Worm (Caenorhabditis elegans) whole organism, young adult: ENCODE results near the gene prdx-6.

Experiments used
- C06A6.2 ChIP-seq: fragments of 200-800 bp; sonication (Bioruptor generic); conservative IDR thresholded peaks from 2 replicates; pipeline ENCODE4 v1.3.6; 2022; ENCODE audit warnings: missing genetic modification characterization, missing compliant biosample characterization
- F37B4.10 ChIP-seq: fragments of 200-800 bp; sonication (Bioruptor generic); IDR thresholded peaks from 2 replicates; pipeline ENCODE4 v1.3.6; 2022; ENCODE audit warnings: missing genetic modification characterization, missing compliant biosample characterization
- F49E8.2 ChIP-seq: sonication (generic microtip); optimal IDR thresholded peaks from 3 replicates; lab custom pipeline; 2017; ENCODE audit warnings: missing genetic modification characterization, mild to moderate bottlenecking, missing compliant biosample characterization, antibody characterized with exemption, moderate library complexity; ENCODE audit not compliant: insufficient read depth
- ZK185.1 ChIP-seq: sonication (generic microtip); optimal IDR thresholded peaks from 2 replicates; lab custom pipeline; 2016; ENCODE audit warnings: mild to moderate bottlenecking, missing genetic modification characterization, missing compliant biosample characterization; ENCODE audit not compliant: poor library complexity, severe bottlenecking
- atf-7 ChIP-seq: sonication (generic microtip); optimal IDR thresholded peaks from 2 replicates; lab custom pipeline; 2017; ENCODE audit warnings: mild to moderate bottlenecking, missing genetic modification characterization, missing compliant biosample characterization
- attf-5 ChIP-seq: fragments of 200-800 bp; sonication (Bioruptor generic); optimal IDR thresholded peaks from 2 replicates; lab custom pipeline; 2018; ENCODE audit warnings: mild to moderate bottlenecking, missing genetic modification characterization, missing compliant biosample characterization
- bed-1 ChIP-seq: fragments of 200-800 bp; sonication (Bioruptor generic); IDR thresholded peaks from 2 replicates; pipeline ENCODE4 v1.3.6; 2022; ENCODE audit warnings: missing genetic modification reagents, missing genetic modification characterization, missing compliant biosample characterization
- die-1 ChIP-seq: sonication (generic microtip); optimal IDR thresholded peaks from 2 replicates; lab custom pipeline; 2016; ENCODE audit warnings: missing genotype, mild to moderate bottlenecking, missing genetic modification characterization, missing compliant biosample characterization
- dox-1 ChIP-seq: fragments of 200-800 bp; sonication (Bioruptor generic); IDR thresholded peaks from 2 replicates; pipeline ENCODE4 v1.3.6; 2022; ENCODE audit warnings: missing genetic modification reagents, missing genetic modification characterization, missing compliant biosample characterization
- dpl-1 ChIP-seq: fragments of 150-350 bp; optimal IDR thresholded peaks from 2 replicates; lab custom pipeline; 2014; ENCODE audit warnings: missing biosample characterization, missing genetic modification reagents, missing genetic modification characterization
- efl-1 ChIP-seq: fragments of 150-350 bp; optimal IDR thresholded peaks from 2 replicates; lab custom pipeline; 2014; ENCODE audit warnings: missing biosample characterization, missing genetic modification reagents, missing genetic modification characterization
- egrh-3 ChIP-seq: fragments of 200-800 bp; sonication (Bioruptor generic); IDR thresholded peaks from 2 replicates; pipeline ENCODE4 v1.3.6; 2022; ENCODE audit warnings: missing genetic modification reagents, missing genetic modification characterization, missing compliant biosample characterization
- gei-17 ChIP-seq: fragments of 200-800 bp; sonication (Bioruptor generic); optimal IDR thresholded peaks from 2 replicates; lab custom pipeline; 2018; ENCODE audit warnings: mild to moderate bottlenecking, missing genetic modification characterization, missing compliant biosample characterization
- hmg-20 ChIP-seq: fragments of 200-800 bp; sonication (Bioruptor generic); IDR thresholded peaks from 2 replicates; pipeline ENCODE4 v1.3.6; 2022; ENCODE audit warnings: missing genetic modification reagents, missing genetic modification characterization, missing compliant biosample characterization
- lag-1 ChIP-seq: fragments of 200-800 bp; sonication (Bioruptor generic); IDR thresholded peaks from 2 replicates; pipeline ENCODE4 v1.3.6; 2022; ENCODE audit warnings: missing genetic modification reagents, missing genetic modification characterization, missing compliant biosample characterization
- lin-54 ChIP-seq: fragments of 200-800 bp; sonication (Bioruptor generic); optimal IDR thresholded peaks from 2 replicates; lab custom pipeline; 2018; ENCODE audit warnings: mild to moderate bottlenecking, missing genetic modification characterization, missing compliant biosample characterization
- lsl-1 ChIP-seq: fragments of 200-800 bp; sonication (Bioruptor generic); optimal IDR thresholded peaks from 2 replicates; lab custom pipeline; 2018; ENCODE audit warnings: mild to moderate bottlenecking, missing genetic modification characterization, moderate library complexity, missing compliant biosample characterization
- lsy-27 ChIP-seq: sonication (generic microtip); optimal IDR thresholded peaks from 2 replicates; lab custom pipeline; 2017; ENCODE audit warnings: missing genetic modification characterization, mild to moderate bottlenecking, missing compliant biosample characterization, antibody characterized with exemption, missing genotype, borderline replicate concordance; ENCODE audit not compliant: insufficient read depth
- madf-3 ChIP-seq: fragments of 200-800 bp; sonication (Bioruptor generic); IDR thresholded peaks from 2 replicates; pipeline ENCODE4 v1.3.6; 2022; ENCODE audit warnings: missing genetic modification reagents, missing genetic modification characterization, missing compliant biosample characterization
- mcd-1 ChIP-seq: fragments of 200-800 bp; sonication (Bioruptor generic); IDR thresholded peaks from 2 replicates; pipeline ENCODE4 v1.3.6; 2022; ENCODE audit warnings: missing genetic modification reagents, missing genetic modification characterization, missing compliant biosample characterization
- nfyb-1 ChIP-seq: fragments of 200-800 bp; sonication (Bioruptor generic); IDR thresholded peaks from 2 replicates; pipeline ENCODE4 v1.3.6; 2022; ENCODE audit warnings: missing genetic modification reagents, missing genetic modification characterization, missing compliant biosample characterization
- nhr-120 ChIP-seq: fragments of 200-800 bp; sonication (Bioruptor generic); IDR thresholded peaks from 2 replicates; pipeline ENCODE4 v1.3.6; 2022; ENCODE audit warnings: missing genetic modification characterization, missing compliant biosample characterization
- snpc-1.3 ChIP-seq: sonication (generic microtip); optimal IDR thresholded peaks from 2 replicates; lab custom pipeline; 2017; ENCODE audit warnings: missing genetic modification characterization, mild to moderate bottlenecking, missing compliant biosample characterization, antibody characterized with exemption, moderate library complexity, missing genotype, missing genetic modification reagents; ENCODE audit not compliant: insufficient read depth
- snpc-4 ChIP-seq, 5 experiments: fragments of 150-350 bp in 1 of 5; sonication (generic microtip) in 4 of 5; optimal IDR thresholded peaks; 2 replicates each; lab custom pipeline; 2014 to 2018; ENCODE audit warnings: missing genetic modification characterization in 5 of 5, missing biosample characterization in 3 of 5, antibody characterized with exemption in 2 of 5, mild to moderate bottlenecking in 2 of 5, missing compliant biosample characterization in 2 of 5, missing genotype in 2 of 5, moderate library complexity in 2 of 5, missing genetic modification reagents in 1 of 5
- somi-1 ChIP-seq: fragments of 200-800 bp; sonication (Bioruptor generic); optimal IDR thresholded peaks from 2 replicates; lab custom pipeline; 2018; ENCODE audit warnings: mild to moderate bottlenecking, missing genetic modification characterization, missing compliant biosample characterization
- unc-130 ChIP-seq: sonication (generic microtip); optimal IDR thresholded peaks from 2 replicates; lab custom pipeline; 2016; ENCODE audit warnings: missing genetic modification reagents, missing genetic modification characterization, missing compliant biosample characterization
- zim-3 ChIP-seq: sonication (generic microtip); optimal IDR thresholded peaks from 2 replicates; lab custom pipeline; 2017; ENCODE audit warnings: mild to moderate bottlenecking, missing genetic modification characterization, moderate library complexity, missing compliant biosample characterization
- ztf-22 ChIP-seq: fragments of 200-800 bp; sonication (Bioruptor generic); optimal IDR thresholded peaks from 2 replicates; lab custom pipeline; 2018; ENCODE audit warnings: mild to moderate bottlenecking, missing genetic modification characterization, moderate library complexity, missing compliant biosample characterization
- ztf-25 ChIP-seq: fragments of 200-800 bp; sonication (Bioruptor generic); IDR thresholded peaks from 2 replicates; pipeline ENCODE4 v1.3.6; 2022; ENCODE audit warnings: missing genetic modification reagents, missing genetic modification characterization, missing compliant biosample characterization
- ztf-3 ChIP-seq: fragments of 200-800 bp; sonication (Bioruptor generic); optimal IDR thresholded peaks from 2 replicates; lab custom pipeline; 2018; ENCODE audit warnings: mild to moderate bottlenecking, missing genetic modification characterization, missing compliant biosample characterization

Gene prdx-6

DNA sequence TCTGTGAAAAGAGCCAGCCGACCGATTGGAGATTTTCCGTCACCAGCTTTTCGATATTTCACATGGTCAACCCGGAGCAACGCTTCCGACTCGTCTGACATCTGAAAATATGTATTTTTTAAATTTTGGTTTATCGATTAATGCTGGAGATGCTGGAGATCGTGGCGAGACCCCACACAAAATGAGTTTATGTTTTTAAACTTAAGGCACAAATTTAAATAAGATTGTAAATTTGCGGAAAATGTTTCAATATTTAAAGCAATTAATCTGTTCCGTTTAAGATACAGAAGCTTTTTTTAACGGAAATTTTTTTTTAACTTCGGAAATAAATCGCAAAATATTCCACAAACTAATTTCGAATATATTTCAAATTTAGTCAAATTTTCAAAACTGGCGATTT lies 13.3 kb downstream of the prdx-6 start, which contains the start of gene gtf-2H1:
gtf-2H1 (minus strand) TSS at position 101 of the 400 bp plus-strand sequence.
- TF ChIP-seq nfyb-1 (GFP tag; lab: Robert Waterston, UW): no peak
- TF ChIP-seq bed-1 (GFP tag; lab: Robert Waterston, UW): no peak

DNA sequence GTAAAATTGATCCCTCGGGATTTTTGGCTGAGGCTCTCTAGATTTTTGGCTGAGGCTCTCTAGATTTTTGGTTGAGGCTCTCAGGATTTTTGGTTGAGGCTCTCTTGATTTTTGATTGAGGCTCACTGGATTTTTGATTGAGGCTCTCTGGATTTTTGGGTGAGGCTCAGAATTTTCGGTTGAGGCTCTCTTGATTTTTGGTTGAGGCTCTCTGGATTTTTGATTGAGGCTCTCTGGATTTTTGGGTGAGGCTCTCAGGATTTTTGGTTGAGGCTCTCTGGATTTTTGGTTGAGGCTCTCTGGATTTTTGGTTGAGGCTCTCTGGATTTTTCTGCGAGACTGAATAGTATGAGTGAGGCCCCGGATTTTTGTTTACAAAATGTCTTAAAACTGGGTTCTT lies 17.8 kb downstream of the prdx-6 start:
- peak; percentile 98 for TF ChIP-seq zim-3 (tag; lab: Kevin White, UChicago)
- peak; percentile 39; the same call in 1 of the 2 replicates for TF ChIP-seq dox-1
- TF ChIP-seq lag-1 (GFP tag; lab: Robert Waterston, UW): no peak
- TF ChIP-seq dpl-1 (GFP tag; lab: Kevin White, UChicago): no peak
- no peak for TF ChIP-seq C06A6.2
- TF ChIP-seq hmg-20 (GFP tag; lab: Robert Waterston, UW): no peak
- TF ChIP-seq snpc-4 (GFP tag; optimal IDR thresholded peaks at IDR 0.05; lab: Kevin White, UChicago): no peak
- no peak for TF ChIP-seq snpc-4 (tag; optimal IDR thresholded peaks at IDR 0.05; lab: Kevin White, UChicago)
- no peak for TF ChIP-seq lsy-27 (tag; lab: Kevin White, UChicago)
- TF ChIP-seq nfyb-1 (GFP tag; lab: Robert Waterston, UW): no peak
- TF ChIP-seq, all 124 proteins: peak for 2

DNA sequence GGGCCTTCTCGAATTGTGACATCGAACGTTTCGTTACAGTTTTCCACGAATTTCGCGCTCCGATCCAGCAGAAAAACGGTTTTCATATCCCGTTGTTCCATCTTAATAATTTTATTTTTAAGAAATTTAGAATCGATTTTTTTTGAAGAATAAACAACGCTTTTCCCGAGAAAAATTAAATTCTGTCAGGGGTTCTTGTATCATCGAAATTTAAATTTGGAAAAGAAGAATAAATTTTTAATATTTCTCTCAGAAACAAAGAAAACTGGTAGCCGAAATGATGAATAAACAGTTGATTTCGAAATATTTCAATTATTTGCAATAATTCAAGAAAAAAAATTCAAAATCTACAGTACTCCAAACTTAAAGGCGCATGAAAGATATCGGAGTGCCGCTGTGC lies 19.0 kb downstream of the prdx-6 start, which contains the start of gene ints-13:
ints-13 (minus strand) TSS at position 101 of the 400 bp plus-strand sequence.
- TF ChIP-seq nhr-120 (GFP tag; lab: Robert Waterston, UW) (no peak), ztf-25 (GFP tag; lab: Robert Waterston, UW) (no peak), ZK185.1 (tag; lab: Kevin White, UChicago) (no peak), madf-3 (no peak), lsl-1 (GFP tag; lab: Kevin White, UChicago) (peak; percentile 48)

DNA sequence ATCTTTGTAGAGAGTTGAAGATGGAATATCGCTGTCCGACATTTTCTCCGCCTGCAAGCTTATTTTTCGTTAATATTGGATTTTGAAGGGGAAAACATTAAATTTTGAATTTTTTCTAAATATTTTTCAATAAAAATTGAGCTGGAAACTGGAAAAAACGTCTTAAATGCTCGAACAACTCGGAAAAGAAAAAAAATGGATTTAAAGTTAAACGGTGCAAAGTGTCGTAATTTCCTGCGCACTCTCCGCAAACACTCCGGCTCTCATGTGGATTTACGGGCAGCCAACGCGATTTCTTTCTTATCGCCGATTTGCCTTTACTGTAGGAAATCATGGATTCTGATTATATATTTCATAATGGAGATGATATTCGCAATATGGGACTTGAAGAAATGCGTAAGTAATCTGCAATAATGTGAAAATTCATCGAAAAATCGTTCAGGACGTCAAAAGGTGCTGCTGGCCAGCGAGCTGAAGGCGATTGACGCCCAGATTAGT lies 22.0 kb downstream of the prdx-6 start, which contains the start of the genes fnta-1 and cogc-8:
fnta-1 (minus strand) TSS at position 51 of the 498 bp plus-strand sequence.
cogc-8 (plus strand) TSS at position 195 of the 498 bp plus-strand sequence.
- TF ChIP-seq dpl-1 (GFP tag; lab: Kevin White, UChicago): no peak
- no peak for TF ChIP-seq atf-7 (tag; lab: Kevin White, UChicago)
- TF ChIP-seq ztf-22: no peak
- no peak for TF ChIP-seq egrh-3 (GFP tag; lab: Robert Waterston, UW)
- no peak for TF ChIP-seq gei-17
- peak; percentile 10 for TF ChIP-seq lsl-1 (GFP tag; lab: Kevin White, UChicago)
- peak; percentile 2 for TF ChIP-seq snpc-1.3
- TF ChIP-seq madf-3: no peak
- TF ChIP-seq die-1 (tag; lab: Kevin White, UChicago): no peak
- TF ChIP-seq lin-54 (GFP tag; lab: Kevin White, UChicago): peak; percentile 9
- TF ChIP-seq unc-130: no peak
- TF ChIP-seq attf-5 (GFP tag; lab: Kevin White, UChicago): peak; percentile 15
- TF ChIP-seq somi-1 (GFP tag; lab: Kevin White, UChicago): no peak
- no peak for TF ChIP-seq ZK185.1 (tag; lab: Kevin White, UChicago)
- TF ChIP-seq F49E8.2 (tag; lab: Kevin White, UChicago): no peak
- TF ChIP-seq ztf-3 (GFP tag; lab: Kevin White, UChicago): no peak
- TF ChIP-seq F37B4.10 (GFP tag; lab: Robert Waterston, UW): no peak
- peak; percentile 53 for TF ChIP-seq mcd-1 (GFP tag; lab: Robert Waterston, UW)

DNA sequence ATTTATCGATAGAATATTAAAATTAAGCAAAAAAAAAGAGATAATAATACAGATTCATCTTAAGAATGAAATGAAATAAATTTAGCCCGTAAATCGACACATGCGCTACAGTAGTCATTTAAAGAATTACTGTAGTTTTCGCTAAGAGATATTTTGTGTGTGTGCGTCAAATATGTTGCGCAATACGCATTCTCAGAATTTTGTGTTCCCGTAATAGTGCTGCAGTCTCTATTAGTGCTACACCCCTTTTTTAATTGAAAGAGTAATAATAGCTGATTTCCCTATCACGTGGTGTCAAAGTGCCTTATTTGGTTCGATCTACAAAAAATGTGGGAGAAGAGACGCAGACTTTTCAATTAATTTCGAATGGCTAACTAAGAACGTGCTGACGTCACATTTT lies 25.9 kb downstream of the prdx-6 start:
- TF ChIP-seq lsl-1 (GFP tag; lab: Kevin White, UChicago): peak; percentile 59
- no peak for TF ChIP-seq efl-1 (GFP tag; lab: Kevin White, UChicago)
